Worm (Caenorhabditis elegans): ENCODE data around the gene F49A5.10.

DNA sequence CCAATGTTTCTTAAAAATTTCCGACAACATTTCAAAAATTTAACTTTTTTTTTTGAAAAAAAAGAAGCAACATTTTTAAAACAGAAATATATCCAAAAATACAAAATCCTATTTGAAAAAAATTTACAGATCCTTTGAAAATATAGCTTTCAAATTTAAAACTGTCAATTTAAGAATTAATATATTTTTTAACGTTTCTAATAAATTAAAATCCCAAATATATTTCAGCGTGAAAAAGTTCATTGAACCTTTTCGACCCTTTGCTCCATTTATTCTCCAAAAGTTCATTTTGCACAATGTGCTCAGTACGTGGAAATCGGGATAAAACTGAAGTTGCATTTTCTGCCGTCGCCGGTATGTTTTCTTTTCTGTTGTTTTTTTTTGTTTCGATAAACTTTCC lies 42.2 kb upstream of the F49A5.10 start, which contains the start of gene phy-3:
- TF ChIP-seq ztf-11 (tag; optimal IDR thresholded peaks at IDR 0.05), result no peak
- TF ChIP-seq nhr-12 (tag; optimal IDR thresholded peaks at IDR 0.05), result no peak
